Worm (Caenorhabditis elegans) whole organism, mixed stage, embryonic: ENCODE results near the gene ubc-21.

ENCODE experiments used
- M03D4.4 ChIP-seq: sonication (generic microtip); optimal IDR thresholded peaks from 2 replicates; lab custom pipeline; 2017; ENCODE audit warnings: mild to moderate bottlenecking, missing genetic modification characterization, missing compliant biosample characterization
- bed-3 ChIP-seq: fragments of 200-800 bp; sonication (Bioruptor generic); optimal IDR thresholded peaks from 3 replicates; lab custom pipeline; 2018; ENCODE audit warnings: mild to moderate bottlenecking, missing genetic modification characterization, moderate library complexity, missing compliant biosample characterization
- blmp-1 ChIP-seq: fragments of 150-350 bp; optimal IDR thresholded peaks from 2 replicates; lab custom pipeline; 2014; ENCODE audit warnings: missing biosample characterization, missing genetic modification characterization
- ceh-39 ChIP-seq: fragments of 150-350 bp; optimal IDR thresholded peaks from 2 replicates; lab custom pipeline; 2014; ENCODE audit warnings: missing biosample characterization, missing genetic modification characterization
- ceh-43 ChIP-seq: fragments of 200-800 bp; sonication (Bioruptor generic); optimal IDR thresholded peaks from 2 replicates; lab custom pipeline; 2018; ENCODE audit warnings: mild to moderate bottlenecking, missing genetic modification characterization, moderate library complexity, missing compliant biosample characterization
- ceh-83 ChIP-seq: fragments of 200-800 bp; sonication (Bioruptor generic); optimal IDR thresholded peaks from 2 replicates; lab custom pipeline; 2018; ENCODE audit warnings: mild to moderate bottlenecking, missing genetic modification characterization, missing compliant biosample characterization
- ces-1 ChIP-seq: fragments of 150-350 bp; optimal IDR thresholded peaks from 2 replicates; lab custom pipeline; 2014; ENCODE audit warnings: missing biosample characterization, missing genetic modification reagents, missing genetic modification characterization
- cnd-1 ChIP-seq: fragments of 200-800 bp; sonication (Bioruptor generic); optimal IDR thresholded peaks from 2 replicates; lab custom pipeline; 2018; ENCODE audit warnings: mild to moderate bottlenecking, missing genetic modification characterization, missing compliant biosample characterization
- drap-1 ChIP-seq: fragments of 200-800 bp; sonication (Bioruptor generic); optimal IDR thresholded peaks from 3 replicates; lab custom pipeline; 2018; ENCODE audit warnings: mild to moderate bottlenecking, missing genetic modification characterization, missing compliant biosample characterization
- elt-1 ChIP-seq: sonication (generic microtip); optimal IDR thresholded peaks from 2 replicates; lab custom pipeline; 2017; ENCODE audit warnings: missing genetic modification characterization, mild to moderate bottlenecking, missing compliant biosample characterization, antibody characterized with exemption, moderate library complexity, borderline replicate concordance; ENCODE audit not compliant: insufficient read depth
- elt-3 ChIP-seq: fragments of 150-350 bp; optimal IDR thresholded peaks from 2 replicates; lab custom pipeline; 2014; ENCODE audit warnings: missing biosample characterization, missing genetic modification characterization
- flh-1 ChIP-seq: fragments of 200-800 bp; sonication (Bioruptor generic); optimal IDR thresholded peaks from 2 replicates; lab custom pipeline; 2018; ENCODE audit warnings: mild to moderate bottlenecking, missing genetic modification characterization, moderate library complexity, missing compliant biosample characterization
- hlh-1 ChIP-seq: fragments of 150-350 bp; optimal IDR thresholded peaks from 2 replicates; lab custom pipeline; 2014; ENCODE audit warnings: missing biosample characterization, missing genetic modification reagents, missing genetic modification characterization
- lin-13 ChIP-seq: fragments of 150-350 bp; optimal IDR thresholded peaks from 2 replicates; lab custom pipeline; 2014; ENCODE audit warnings: missing biosample characterization, missing genetic modification characterization
- lin-32 ChIP-seq: fragments of 200-800 bp; sonication (Bioruptor generic); optimal IDR thresholded peaks from 2 replicates; lab custom pipeline; 2018; ENCODE audit warnings: mild to moderate bottlenecking, missing genetic modification characterization, missing compliant biosample characterization
- lsy-2 ChIP-seq: fragments of 150-350 bp; optimal IDR thresholded peaks from 2 replicates; lab custom pipeline; 2014; ENCODE audit warnings: missing biosample characterization, missing genetic modification characterization
- mab-5 ChIP-seq: fragments of 150-350 bp; optimal IDR thresholded peaks from 2 replicates; lab custom pipeline; 2014; ENCODE audit warnings: missing biosample characterization, missing genetic modification characterization
- mep-1 ChIP-seq: fragments of 150-350 bp; optimal IDR thresholded peaks from 2 replicates; lab custom pipeline; 2017; ENCODE audit warnings: missing biosample characterization, missing genetic modification reagents, missing genetic modification characterization, inconsistent platforms
- mls-2 ChIP-seq: sonication (generic microtip); optimal IDR thresholded peaks from 2 replicates; lab custom pipeline; 2016; ENCODE audit warnings: mild to moderate bottlenecking, missing genetic modification characterization, moderate library complexity, missing compliant biosample characterization
- nhr-2 ChIP-seq: fragments of 150-350 bp; optimal IDR thresholded peaks from 2 replicates; lab custom pipeline; 2014; ENCODE audit warnings: missing biosample characterization, missing genetic modification characterization
- nhr-237 ChIP-seq: fragments of 150-350 bp; optimal IDR thresholded peaks from 2 replicates; lab custom pipeline; 2014; ENCODE audit warnings: missing biosample characterization, missing genetic modification characterization
- nhr-28 ChIP-seq: fragments of 150-350 bp; optimal IDR thresholded peaks from 2 replicates; lab custom pipeline; 2014; ENCODE audit warnings: missing biosample characterization, missing genetic modification characterization
- nhr-76 ChIP-seq: sonication (generic microtip); optimal IDR thresholded peaks from 2 replicates; lab custom pipeline; 2017; ENCODE audit warnings: missing biosample characterization, missing genetic modification characterization
- pha-4 ChIP-seq: fragments of 150-350 bp; optimal IDR thresholded peaks from 2 replicates; lab custom pipeline; 2018; ENCODE audit warnings: missing biosample characterization, missing genetic modification reagents, missing genetic modification characterization
- sem-2 ChIP-seq: fragments of 200-800 bp; sonication (Bioruptor generic); optimal IDR thresholded peaks from 2 replicates; lab custom pipeline; 2018; ENCODE audit warnings: mild to moderate bottlenecking, missing genetic modification characterization, missing compliant biosample characterization
- snpc-4 ChIP-seq: fragments of 150-350 bp; optimal IDR thresholded peaks from 2 replicates; lab custom pipeline; 2014; ENCODE audit warnings: missing biosample characterization, missing genetic modification characterization
- sptf-1 ChIP-seq: sonication (generic microtip); optimal IDR thresholded peaks from 2 replicates; lab custom pipeline; 2017; ENCODE audit warnings: mild to moderate bottlenecking, missing genetic modification characterization, moderate library complexity, missing compliant biosample characterization
- unc-120 ChIP-seq: sonication (generic microtip); optimal IDR thresholded peaks from 2 replicates; lab custom pipeline; 2017; ENCODE audit warnings: missing genetic modification characterization, missing compliant biosample characterization; ENCODE audit not compliant: poor library complexity, severe bottlenecking
- unc-62 ChIP-seq: fragments of 150-350 bp; optimal IDR thresholded peaks from 2 replicates; lab custom pipeline; 2014; ENCODE audit warnings: missing biosample characterization, missing genetic modification reagents, missing genetic modification characterization
- zip-8 ChIP-seq: fragments of 150-350 bp; optimal IDR thresholded peaks from 2 replicates; lab custom pipeline; 2014; ENCODE audit warnings: missing biosample characterization, missing genetic modification characterization
- ztf-11 ChIP-seq: fragments of 150-350 bp; optimal IDR thresholded peaks from 2 replicates; lab custom pipeline; 2014; ENCODE audit warnings: missing biosample characterization, missing genetic modification characterization

The ubc-21 gene

DNA sequence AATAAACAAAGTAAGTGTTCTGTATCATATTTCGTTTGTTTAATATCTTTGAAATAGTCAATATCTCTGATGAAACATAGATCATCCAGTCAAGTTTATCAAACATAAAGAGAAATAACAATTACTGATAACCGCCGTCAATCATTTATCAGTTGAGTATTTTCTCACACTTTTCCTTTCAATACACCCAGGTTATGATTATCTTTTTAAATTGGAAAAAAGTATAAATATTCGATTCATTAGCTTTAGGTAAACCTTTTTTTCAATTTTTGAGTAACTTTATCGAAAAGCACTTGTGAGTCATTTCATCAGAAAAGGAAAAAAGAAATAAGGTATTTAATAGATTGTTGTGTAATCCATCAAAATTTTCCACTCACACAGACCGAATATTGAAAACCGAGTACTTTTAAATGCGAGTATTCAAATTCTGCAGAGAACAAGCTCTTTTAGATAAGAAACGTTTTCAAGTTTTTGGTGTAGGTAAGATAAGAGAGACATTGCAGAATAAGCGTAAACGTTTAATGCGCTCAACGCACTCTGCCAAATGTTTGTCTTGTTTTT is 22.0 kb downstream of the ubc-21 start:
- TF ChIP-seq unc-120 (tag; lab: Kevin White, UChicago), result no peak
- no peak for TF ChIP-seq hlh-1 (tag; lab: Kevin White, UChicago)
- no peak for TF ChIP-seq nhr-76 (tag; lab: Kevin White, UChicago)
- TF ChIP-seq sem-2 (GFP tag; lab: Kevin White, UChicago), result no peak
- no peak for TF ChIP-seq mep-1
- no peak for TF ChIP-seq blmp-1 (tag; lab: Kevin White, UChicago)
- TF ChIP-seq sptf-1, result no peak
- no peak for TF ChIP-seq lsy-2 (tag; lab: Kevin White, UChicago)
- TF ChIP-seq elt-1 (tag; lab: Kevin White, UChicago), result no peak
- TF ChIP-seq lin-13, result no peak
- TF ChIP-seq nhr-2 (tag; lab: Kevin White, UChicago), result no peak

DNA sequence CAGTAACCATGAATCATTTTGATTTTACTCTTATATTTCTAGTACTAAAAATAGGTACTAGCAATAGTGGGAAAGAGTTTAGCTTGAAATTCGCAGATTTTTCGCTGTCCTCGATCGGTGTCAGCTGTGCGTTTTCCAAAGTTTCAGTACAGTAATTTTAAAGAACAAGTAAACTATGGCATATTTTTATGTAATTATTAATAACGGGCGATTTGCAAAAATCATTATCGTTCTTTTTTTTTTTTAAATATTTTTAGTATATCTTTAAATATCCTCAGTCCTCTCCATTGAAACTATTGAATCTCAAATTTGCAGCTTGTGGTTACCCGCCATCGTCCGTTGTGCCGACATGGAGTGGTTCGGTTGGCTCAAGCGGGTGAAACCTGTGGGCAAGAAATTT is 23.4 kb downstream of the ubc-21 start, which contains the start of gene C13E3.1:
Gene C13E3.1 (plus strand): TSS at position 301 of the 400 bp plus-strand sequence.
- TF ChIP-seq bed-3 (GFP tag; lab: Kevin White, UChicago), result no peak
- no peak for TF ChIP-seq lsy-2 (tag; lab: Kevin White, UChicago)
- TF ChIP-seq nhr-237 (tag; lab: Kevin White, UChicago), result no peak
- TF ChIP-seq M03D4.4 (tag; lab: Kevin White, UChicago), result no peak
- TF ChIP-seq unc-120 (tag; lab: Kevin White, UChicago), result no peak
- no peak for TF ChIP-seq ceh-43 (GFP tag; lab: Kevin White, UChicago)
- no peak for TF ChIP-seq blmp-1 (tag; lab: Kevin White, UChicago)

DNA sequence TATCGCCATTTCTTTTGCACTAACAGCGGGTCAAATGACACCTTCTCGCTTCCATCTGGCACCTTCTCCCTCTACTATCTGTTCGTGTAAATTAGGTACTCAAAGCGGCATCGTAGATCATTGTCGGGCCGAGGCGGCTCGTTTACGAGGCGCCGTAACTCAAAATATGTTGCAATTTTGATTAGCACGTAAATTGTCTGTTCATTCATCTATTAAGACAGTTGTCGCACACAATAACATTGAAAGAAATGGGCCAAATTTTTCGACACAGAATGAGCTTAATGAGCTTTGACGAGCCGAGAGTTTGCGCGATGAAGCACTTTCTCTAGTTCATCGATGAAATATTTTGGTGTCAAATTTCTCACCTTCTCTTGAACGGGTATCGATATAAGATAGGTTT is 33.5 kb downstream of the ubc-21 start:
- TF ChIP-seq ceh-39 (no peak), hlh-1 (tag; lab: Kevin White, UChicago) (no peak), zip-8 (tag; lab: Kevin White, UChicago) (no peak), ceh-43 (GFP tag; lab: Kevin White, UChicago) (no peak), ztf-11 (tag; lab: Kevin White, UChicago) (no peak), elt-3 (tag; lab: Kevin White, UChicago) (no peak), nhr-76 (tag; lab: Kevin White, UChicago) (no peak), lin-13 (no peak), ceh-83 (GFP tag; lab: Kevin White, UChicago) (no peak)

DNA sequence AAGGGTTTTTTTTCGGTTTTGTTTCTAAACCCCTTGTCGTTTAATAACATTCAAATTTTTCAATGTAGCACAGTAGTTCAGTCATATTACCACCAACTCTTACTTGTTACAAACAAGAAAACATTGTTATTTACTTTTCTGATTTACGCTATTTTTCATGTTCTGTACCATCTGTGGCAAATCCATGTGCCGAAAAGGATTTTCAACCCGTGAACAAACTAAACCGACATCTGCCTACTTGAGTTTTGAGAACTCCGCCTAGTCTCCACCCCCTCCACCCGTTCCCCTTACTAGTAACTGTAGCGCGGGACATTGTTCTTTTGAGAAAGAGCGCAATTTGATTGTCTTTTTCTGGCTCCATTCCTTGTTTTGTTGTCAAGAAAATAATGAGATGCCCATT is 35.7 kb downstream of the ubc-21 start, which contains the start of gene ensh-1:
Gene ensh-1 (plus strand): TSS at position 301 of the 400 bp plus-strand sequence.
- TF ChIP-seq ces-1 (GFP tag; lab: Kevin White, UChicago) (no peak), flh-1 (GFP tag; lab: Kevin White, UChicago) (no peak), ceh-43 (GFP tag; lab: Kevin White, UChicago) (no peak), mab-5 (tag; lab: Kevin White, UChicago) (no peak), blmp-1 (tag; lab: Kevin White, UChicago) (no peak), unc-62 (GFP tag; lab: Kevin White, UChicago) (no peak), nhr-76 (tag; lab: Kevin White, UChicago) (no peak), snpc-4 (tag; lab: Kevin White, UChicago) (no peak), elt-3 (tag; lab: Kevin White, UChicago) (no peak)
- TF ChIP-seq, all 35 proteins: peak for 0

DNA sequence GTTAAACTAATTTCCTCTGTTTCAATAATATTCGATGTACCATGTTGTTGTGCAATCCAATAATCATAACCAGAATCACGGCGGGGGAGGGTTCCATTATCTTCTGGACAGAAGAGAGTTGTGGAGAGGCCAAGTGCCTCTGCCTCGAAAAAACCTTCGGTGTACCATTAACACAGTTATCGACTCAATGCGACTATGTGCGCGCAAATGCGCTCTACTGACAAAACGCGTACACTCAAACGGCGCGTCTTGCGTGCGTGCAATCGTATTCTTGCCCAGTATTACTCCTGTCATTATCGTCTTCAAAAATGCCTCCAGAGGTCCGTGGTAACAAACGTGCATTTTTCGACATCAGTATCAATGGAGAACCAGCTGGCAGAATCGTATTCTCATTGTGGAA is 41.7 kb downstream of the ubc-21 start, which contains the start of gene cyn-8:
Gene cyn-8 (plus strand): TSS at position 217 of the 400 bp plus-strand sequence.
- peak; percentile 85 for TF ChIP-seq ceh-39
- peak; percentile 75 for TF ChIP-seq lin-13
- peak; percentile 36 for TF ChIP-seq hlh-1 (tag; lab: Kevin White, UChicago)
- peak; percentile 35 for TF ChIP-seq drap-1 (GFP tag; lab: Kevin White, UChicago)
- peak; percentile 28 for TF ChIP-seq pha-4 (tag; lab: Kevin White, UChicago)
- peak; percentile 71 for TF ChIP-seq ces-1 (GFP tag; lab: Kevin White, UChicago)
- no peak for TF ChIP-seq nhr-28
- no peak for TF ChIP-seq mab-5 (tag; lab: Kevin White, UChicago)
- no peak for TF ChIP-seq unc-62 (GFP tag; lab: Kevin White, UChicago)
- TF ChIP-seq mep-1, result peak; percentile 33
- peak; percentile 40 for TF ChIP-seq mls-2 (tag; lab: Kevin White, UChicago)
- no peak for TF ChIP-seq lin-32 (GFP tag; lab: Kevin White, UChicago)
- peak; percentile 35 for TF ChIP-seq cnd-1
